Worm (Caenorhabditis elegans): ENCODE results near the gene C34D10.1.

Gene C34D10.1

DNA sequence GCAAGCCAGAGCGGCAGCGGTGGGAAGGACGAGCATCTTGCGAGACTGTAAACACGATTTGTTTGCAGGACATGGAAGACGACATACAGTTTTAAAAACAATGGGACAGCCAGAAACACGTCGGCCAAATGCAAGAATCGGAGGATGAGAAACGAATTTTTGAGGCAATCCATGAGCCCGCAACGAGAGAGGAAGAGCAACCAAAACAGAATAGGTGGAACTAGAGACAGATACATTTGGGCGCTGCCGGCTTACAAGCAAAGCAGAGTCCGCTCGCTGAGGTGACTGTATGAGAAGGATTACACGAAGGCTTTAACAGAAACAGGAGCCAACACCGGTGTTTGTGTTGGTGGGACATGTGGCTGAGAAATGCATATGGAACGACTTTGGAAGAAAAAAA, 34.8 kb upstream of the C34D10.1 start:
- TF ChIP-seq ZK546.5 (tag; optimal IDR thresholded peaks at IDR 0.05) = no peak
- no peak for TF ChIP-seq nhr-6 (tag; optimal IDR thresholded peaks at IDR 0.05)
- no peak for TF ChIP-seq unc-39 (tag; optimal IDR thresholded peaks at IDR 0.05)
- no peak for TF ChIP-seq crh-2 (tag; optimal IDR thresholded peaks at IDR 0.05)
- no peak for TF ChIP-seq mdl-1 (tag; optimal IDR thresholded peaks at IDR 0.05)
- TF ChIP-seq snpc-4 (tag; optimal IDR thresholded peaks at IDR 0.05) = no peak
- TF ChIP-seq unc-55 (GFP tag; optimal IDR thresholded peaks at IDR 0.05) = no peak
- TF ChIP-seq alr-1 (tag; optimal IDR thresholded peaks at IDR 0.05) = no peak
- no peak for TF ChIP-seq R02D3.7 (tag; optimal IDR thresholded peaks at IDR 0.05)

DNA sequence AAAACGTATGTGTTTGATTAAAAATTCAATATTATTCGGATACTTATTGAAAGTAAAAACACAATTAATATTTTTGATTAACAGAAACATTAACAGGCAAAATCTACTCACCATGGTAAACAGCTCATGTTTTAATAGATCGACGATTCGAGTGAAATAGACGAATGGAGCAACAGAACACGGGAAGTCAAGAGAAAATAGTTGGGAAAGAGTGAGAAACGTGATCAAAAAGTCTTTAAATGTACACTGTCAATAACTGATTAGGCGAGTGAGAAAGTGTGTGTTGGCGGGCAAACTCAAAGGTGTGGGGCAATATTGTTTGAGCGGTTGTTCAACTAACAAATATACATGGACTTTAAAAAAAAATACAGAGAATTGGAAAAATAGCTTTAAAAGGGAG, 31.3 kb upstream of the C34D10.1 start, which contains the start of gene sdpn-1:
TSS of gene sdpn-1 (minus strand) at position 262 of the 400 bp plus-strand sequence.
- no peak for TF ChIP-seq Y55F3AM.14 (GFP tag; optimal IDR thresholded peaks at IDR 0.05)
- TF ChIP-seq fos-1 (tag; optimal IDR thresholded peaks at IDR 0.05) = peak; percentile 54

DNA sequence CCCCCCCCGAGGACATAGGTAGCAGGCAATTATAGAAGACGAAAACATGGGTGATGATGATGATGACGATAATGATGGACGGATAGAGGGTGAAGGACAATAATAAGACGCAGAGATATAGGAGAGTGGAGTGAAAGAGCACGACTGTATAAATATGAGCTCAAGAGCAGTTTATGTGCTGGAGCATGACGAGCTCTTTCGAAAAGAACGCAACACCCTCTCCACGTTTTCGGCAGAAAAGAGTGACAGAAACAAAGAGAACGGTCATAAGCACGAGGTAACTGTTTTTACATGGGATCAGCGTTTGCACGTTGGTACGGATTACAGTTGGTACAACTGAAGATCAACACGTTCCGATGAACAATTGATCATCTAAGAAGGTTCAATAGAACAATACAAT, 30.3 kb upstream of the C34D10.1 start:
- TF ChIP-seq ztf-11 (tag; optimal IDR thresholded peaks at IDR 0.05) (no peak), snpc-4 (tag; optimal IDR thresholded peaks at IDR 0.05) (no peak)

DNA sequence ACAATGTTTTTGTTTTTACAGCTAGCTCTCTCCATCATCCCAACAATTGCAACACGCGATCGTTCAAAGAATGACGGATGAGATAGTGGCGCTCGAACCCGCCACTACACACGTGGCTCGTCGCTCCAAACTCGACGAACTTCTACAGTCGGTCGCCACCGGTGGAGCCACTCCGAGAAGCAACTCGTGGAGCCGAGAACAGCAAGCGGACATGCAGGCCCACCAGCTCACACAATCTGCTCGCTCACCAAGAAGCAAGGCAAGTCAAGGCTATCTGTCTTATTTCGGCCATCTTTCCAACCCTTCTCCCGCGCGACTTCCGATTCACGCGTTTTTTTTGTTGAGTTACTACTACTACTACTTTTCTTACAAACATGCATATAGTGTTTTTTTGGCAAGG, 25.6 kb upstream of the C34D10.1 start, which contains the start of the genes F45E1.1 and F45E1.2:
TSS of gene F45E1.1 (plus strand) at position 20 of the 400 bp plus-strand sequence.
TSS of gene F45E1.2 (plus strand) at position 71 of the 400 bp plus-strand sequence.
- no peak for TF ChIP-seq nhr-237 (tag; optimal IDR thresholded peaks at IDR 0.05)
- TF ChIP-seq nhr-6 (tag; optimal IDR thresholded peaks at IDR 0.05) = no peak
- no peak for TF ChIP-seq egl-27 (tag; optimal IDR thresholded peaks at IDR 0.05)
- TF ChIP-seq skn-1 (tag; optimal IDR thresholded peaks at IDR 0.05) = no peak

DNA sequence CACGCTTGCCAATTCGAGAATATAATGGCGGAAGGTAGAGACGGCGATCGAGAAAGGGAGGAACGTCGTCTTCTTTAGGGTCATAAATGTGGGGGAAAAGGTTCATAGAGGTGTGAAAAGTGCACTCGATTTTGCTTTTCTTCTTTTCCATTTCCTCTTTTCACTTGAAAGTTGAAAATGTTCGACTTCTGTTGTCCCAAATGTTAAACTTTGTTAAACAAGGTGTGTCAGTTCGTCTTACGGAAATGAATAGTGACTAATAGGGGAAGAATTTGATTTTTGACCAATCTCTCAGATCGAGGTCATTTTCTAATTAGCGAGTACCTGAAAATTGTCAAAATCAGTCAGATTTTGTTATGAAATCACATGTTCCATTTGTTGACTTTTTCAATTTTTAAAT, 24.4 kb upstream of the C34D10.1 start:
- TF ChIP-seq aly-2 (tag; optimal IDR thresholded peaks at IDR 0.05) (no peak), crh-2 (tag; optimal IDR thresholded peaks at IDR 0.05) (no peak), lin-11 (tag; optimal IDR thresholded peaks at IDR 0.05) (no peak), nhr-23 (tag; optimal IDR thresholded peaks at IDR 0.05) (no peak), nhr-12 (tag; optimal IDR thresholded peaks at IDR 0.05) (no peak), blmp-1 (tag; optimal IDR thresholded peaks at IDR 0.05; ENCODE audit: insufficient read depth) (peak; percentile 63), ztf-4 (tag; optimal IDR thresholded peaks at IDR 0.05) (no peak)

DNA sequence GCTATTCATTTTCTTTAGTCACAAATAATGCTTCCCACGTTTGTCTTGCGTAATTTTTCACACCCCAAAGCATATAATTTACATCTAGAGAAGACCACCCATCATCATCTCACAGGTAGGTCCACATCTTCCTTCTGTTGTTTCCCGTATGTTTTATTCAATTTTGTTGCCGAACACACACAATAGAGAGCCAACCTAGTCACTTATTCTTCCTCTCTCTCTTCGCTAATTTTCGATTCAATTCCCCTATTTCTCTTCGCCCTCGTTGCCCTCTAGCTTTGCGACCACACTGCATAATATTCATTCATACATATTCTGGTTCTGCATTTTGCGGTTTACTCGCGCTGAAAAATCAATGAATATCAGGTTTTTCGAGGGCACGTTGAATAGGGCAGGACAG, 23.3 kb upstream of the C34D10.1 start:
- TF ChIP-seq ceh-16 (tag; optimal IDR thresholded peaks at IDR 0.05) (no peak), Y55F3AM.14 (GFP tag; optimal IDR thresholded peaks at IDR 0.05) (no peak), elt-1 (tag; optimal IDR thresholded peaks at IDR 0.05) (no peak), lsy-2 (tag; optimal IDR thresholded peaks at IDR 0.05) (no peak), lin-13 (GFP tag; optimal IDR thresholded peaks at IDR 0.05) (no peak), skn-1 (tag; optimal IDR thresholded peaks at IDR 0.05) (no peak), C34F6.9 (tag; optimal IDR thresholded peaks at IDR 0.05) (no peak), ZK546.5 (tag; optimal IDR thresholded peaks at IDR 0.05) (no peak), aly-2 (tag; optimal IDR thresholded peaks at IDR 0.05) (no peak), ama-1 (optimal IDR thresholded peaks at IDR 0.05) (no peak), ceh-82 (tag; optimal IDR thresholded peaks at IDR 0.05) (no peak), sma-3 (GFP tag; optimal IDR thresholded peaks at IDR 0.05) (no peak), mab-5 (tag; optimal IDR thresholded peaks at IDR 0.05) (no peak)

DNA sequence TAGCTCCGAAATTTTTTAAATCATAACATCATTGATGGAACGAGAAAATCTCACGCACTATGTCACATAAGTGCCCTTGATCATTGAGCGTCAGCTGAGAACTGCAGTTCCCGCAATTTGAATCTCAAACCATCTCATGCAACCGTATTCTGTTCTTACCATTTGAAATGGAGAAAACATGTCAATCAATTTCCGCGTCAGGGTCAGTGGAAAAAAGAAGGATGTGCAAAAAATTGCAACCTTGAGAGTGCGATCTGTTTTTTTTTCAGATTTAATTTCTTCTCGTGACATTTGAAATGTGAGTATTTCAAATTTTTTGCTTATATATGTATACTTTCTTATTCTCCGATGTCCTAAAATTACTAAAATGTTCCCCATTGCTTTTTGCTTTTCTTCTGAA, 18.6 kb upstream of the C34D10.1 start:
- TF ChIP-seq C34F6.9 (tag; optimal IDR thresholded peaks at IDR 0.05) (no peak), nhr-25 (tag; optimal IDR thresholded peaks at IDR 0.05) (peak; percentile 67), F13H6.1 (tag; optimal IDR thresholded peaks at IDR 0.05) (no peak), dmd-4 (tag; optimal IDR thresholded peaks at IDR 0.05) (no peak), blmp-1 (tag; optimal IDR thresholded peaks at IDR 0.05; ENCODE audit: insufficient read depth) (no peak), nhr-129 (tag; optimal IDR thresholded peaks at IDR 0.05) (no peak), peb-1 (tag; optimal IDR thresholded peaks at IDR 0.05) (no peak)
